Fruit fly (Drosophila melanogaster) whole organism, embryonic: ENCODE data around the gene CG4218.
A peak's percentile ranks its signal among the peaks of the same experiment; 100 is the strongest.

Experiments used
- CG10209 ChIP-seq: fragments of 200-800 bp; sonication (Bioruptor generic); optimal IDR thresholded peaks from 3 replicates; lab custom pipeline; 2017; ENCODE audit warnings: missing biosample characterization, mild to moderate bottlenecking, missing genetic modification characterization, missing genetic modification reagents
- CG1024 ChIP-seq: fragments of 200-800 bp; sonication (Bioruptor generic); IDR thresholded peaks from 2 replicates; pipeline ENCODE4 v1.3.6; 2022; ENCODE audit warnings: missing biosample characterization, missing genetic modification characterization
- CG10431 ChIP-seq: fragments of 200-800 bp; sonication (Bioruptor generic); optimal IDR thresholded peaks from 3 replicates; lab custom pipeline; 2018; ENCODE audit warnings: missing biosample characterization, mild to moderate bottlenecking, missing genetic modification characterization
- CG11085 ChIP-seq: fragments of 200-800 bp; sonication (Bioruptor generic); IDR thresholded peaks from 2 replicates; pipeline ENCODE4 v1.3.6; 2022; ENCODE audit warnings: missing biosample characterization, missing genetic modification characterization
- CG12104 ChIP-seq: fragments of 200-800 bp; sonication (Bioruptor generic); optimal IDR thresholded peaks from 3 replicates; lab custom pipeline; 2016; ENCODE audit warnings: missing biosample characterization, missing genetic modification characterization
- CG12299 ChIP-seq: fragments of 200-800 bp; sonication (Bioruptor generic); optimal IDR thresholded peaks from 2 replicates; lab custom pipeline; 2018; ENCODE audit warnings: missing biosample characterization, mild to moderate bottlenecking, missing genetic modification characterization
- CG13287 ChIP-seq: fragments of 200-800 bp; sonication (Bioruptor generic); IDR thresholded peaks from 2 replicates; pipeline ENCODE4 v1.3.6; 2022; ENCODE audit warnings: missing biosample characterization, missing genetic modification characterization; ENCODE audit not compliant: partially characterized antibody
- CG13894 ChIP-seq: fragments of 200-800 bp; sonication (Bioruptor generic); optimal IDR thresholded peaks from 3 replicates; lab custom pipeline; 2018; ENCODE audit warnings: missing biosample characterization, mild to moderate bottlenecking, missing genetic modification characterization, moderate library complexity
- CG16863 ChIP-seq: fragments of 200-800 bp; sonication (Bioruptor generic); optimal IDR thresholded peaks from 3 replicates; lab custom pipeline; 2016; ENCODE audit warnings: missing biosample characterization, missing genetic modification characterization
- CG17802 ChIP-seq: fragments of 200-800 bp; sonication (Bioruptor generic); optimal IDR thresholded peaks from 2 replicates; lab custom pipeline; 2018; ENCODE audit warnings: missing biosample characterization, mild to moderate bottlenecking, missing genetic modification characterization, moderate library complexity
- CG17829 ChIP-seq: fragments of 200-800 bp; optimal IDR thresholded peaks from 2 replicates; lab custom pipeline; 2019; ENCODE audit warnings: missing biosample characterization, mild to moderate bottlenecking, missing genetic modification characterization, moderate library complexity
- CG1832 ChIP-seq: fragments of 200-800 bp; sonication (Bioruptor generic); optimal IDR thresholded peaks from 2 replicates; lab custom pipeline; 2017; ENCODE audit warnings: missing biosample characterization, mild to moderate bottlenecking, missing genetic modification characterization, inconsistent platforms
- CG18619 ChIP-seq: fragments of 200-800 bp; sonication (Bioruptor generic); optimal IDR thresholded peaks from 3 replicates; lab custom pipeline; 2017; ENCODE audit warnings: missing biosample characterization, mild to moderate bottlenecking, missing genetic modification characterization
- CG2129 ChIP-seq: fragments of 200-800 bp; sonication (Bioruptor generic); IDR thresholded peaks from 2 replicates; pipeline ENCODE4 v1.3.6; 2022; ENCODE audit warnings: missing biosample characterization, missing genetic modification characterization; ENCODE audit not compliant: partially characterized antibody
- CG2202 ChIP-seq: fragments of 200-800 bp; sonication (Bioruptor generic); optimal IDR thresholded peaks from 2 replicates; lab custom pipeline; 2018; ENCODE audit warnings: missing biosample characterization, mild to moderate bottlenecking, missing genetic modification characterization
- CG33557 ChIP-seq: fragments of 200-800 bp; sonication (Bioruptor generic); optimal IDR thresholded peaks from 2 replicates; lab custom pipeline; 2019; ENCODE audit warnings: missing biosample characterization, mild to moderate bottlenecking, missing genetic modification characterization, moderate library complexity
- CG3847 ChIP-seq: fragments of 200-800 bp; sonication (Bioruptor generic); IDR thresholded peaks from 2 replicates; pipeline ENCODE4 v1.3.6; 2022; ENCODE audit warnings: missing biosample characterization, missing genetic modification characterization
- CG9215 ChIP-seq: fragments of 200-800 bp; sonication (Bioruptor generic); IDR thresholded peaks from 2 replicates; pipeline ENCODE4 v1.3.6; 2022; ENCODE audit warnings: missing biosample characterization, missing genetic modification characterization
- CG9797 ChIP-seq: fragments of 200-800 bp; sonication (Bioruptor generic); optimal IDR thresholded peaks from 3 replicates; lab custom pipeline; 2018; ENCODE audit warnings: missing biosample characterization, mild to moderate bottlenecking, missing genetic modification characterization
- Chrac-16 ChIP-seq: fragments of 200-800 bp; sonication (Bioruptor generic); optimal IDR thresholded peaks from 3 replicates; lab custom pipeline; 2016; ENCODE audit warnings: missing biosample characterization, missing genetic modification characterization
- D19B ChIP-seq: fragments of 200-800 bp; sonication (Bioruptor generic); optimal IDR thresholded peaks from 2 replicates; lab custom pipeline; 2017; ENCODE audit warnings: missing biosample characterization, mild to moderate bottlenecking, missing genetic modification characterization
- Dp ChIP-seq: fragments of 200-800 bp; sonication (Bioruptor generic); optimal IDR thresholded peaks from 2 replicates; lab custom pipeline; 2018; ENCODE audit warnings: missing biosample characterization, mild to moderate bottlenecking, missing genetic modification characterization, moderate library complexity
- Fer1 ChIP-seq: fragments of 200-800 bp; sonication (Bioruptor generic); optimal IDR thresholded peaks from 2 replicates; lab custom pipeline; 2017; ENCODE audit warnings: missing biosample characterization, mild to moderate bottlenecking, missing genetic modification characterization
- Hey ChIP-seq: fragments of 200-800 bp; sonication (Bioruptor generic); optimal IDR thresholded peaks from 3 replicates; lab custom pipeline; 2018; ENCODE audit warnings: missing biosample characterization, mild to moderate bottlenecking, missing genetic modification characterization
- Hmx ChIP-seq: fragments of 200-800 bp; sonication (Bioruptor generic); optimal IDR thresholded peaks from 2 replicates; lab custom pipeline; 2016; ENCODE audit warnings: missing biosample characterization, missing genetic modification characterization
- Hr39 ChIP-seq: fragments of >200 bp; optimal IDR thresholded peaks from 2 replicates; lab custom pipeline; 2017
- Nf-YB ChIP-seq: fragments of 200-800 bp; sonication (Bioruptor generic); optimal IDR thresholded peaks from 3 replicates; lab custom pipeline; 2019; ENCODE audit warnings: missing biosample characterization, mild to moderate bottlenecking, missing genetic modification characterization, moderate library complexity
- Pdp1 ChIP-seq, 2 experiments: fragments of 200-800 bp; sonication (Bioruptor generic); optimal IDR thresholded peaks; 3 replicates each; lab custom pipeline; 2016; ENCODE audit warnings: missing biosample characterization in 2 of 2, missing genetic modification characterization in 2 of 2, mild to moderate bottlenecking in 1 of 2, moderate library complexity in 1 of 2
- Sin3A ChIP-seq: fragments of >200 bp; optimal IDR thresholded peaks from 2 replicates; lab custom pipeline; 2018
- Six4 ChIP-seq: fragments of 200-800 bp; sonication (Bioruptor generic); optimal IDR thresholded peaks from 2 replicates; lab custom pipeline; 2016; ENCODE audit warnings: missing biosample characterization, missing genetic modification characterization
- Stat92E ChIP-seq, 3 experiments: fragments of >200 bp in 2 of 3; fragments of 200-800 bp in 1 of 3; sonication (Bioruptor generic) in 1 of 3; optimal IDR thresholded peaks; 2 replicates each; lab custom pipeline; 2017 to 2019; ENCODE audit warnings: missing biosample characterization in 3 of 3, missing genetic modification characterization in 3 of 3, mild to moderate bottlenecking in 1 of 3, moderate library complexity in 1 of 3
- ara ChIP-seq: fragments of 200-800 bp; sonication (Bioruptor generic); IDR thresholded peaks from 2 replicates; pipeline ENCODE4 v1.3.6; 2022; ENCODE audit warnings: missing biosample characterization, missing genetic modification characterization
- bbx ChIP-seq: fragments of 200-800 bp; sonication (Bioruptor generic); IDR thresholded peaks from 2 replicates; pipeline ENCODE4 v1.3.6; 2022; ENCODE audit warnings: missing biosample characterization, missing genetic modification characterization; ENCODE audit not compliant: partially characterized antibody
- bcd ChIP-seq: fragments of 200-800 bp; sonication (Bioruptor generic); optimal IDR thresholded peaks from 2 replicates; lab custom pipeline; 2017; ENCODE audit warnings: missing biosample characterization, mild to moderate bottlenecking, missing genetic modification characterization
- cato ChIP-seq: fragments of 200-800 bp; sonication (Bioruptor generic); optimal IDR thresholded peaks from 2 replicates; lab custom pipeline; 2016; ENCODE audit warnings: missing biosample characterization, missing genetic modification characterization, borderline replicate concordance
- chm ChIP-seq: fragments of 200-800 bp; sonication (Bioruptor generic); IDR thresholded peaks from 2 replicates; pipeline ENCODE4 v1.3.6; 2022; ENCODE audit warnings: missing biosample characterization, missing genetic modification characterization
- emc ChIP-seq: fragments of 200-800 bp; sonication (Bioruptor generic); optimal IDR thresholded peaks from 2 replicates; lab custom pipeline; 2016; ENCODE audit warnings: missing biosample characterization, missing genetic modification characterization
- grn ChIP-seq: fragments of 200-800 bp; sonication (Bioruptor generic); optimal IDR thresholded peaks from 3 replicates; lab custom pipeline; 2017; ENCODE audit warnings: missing biosample characterization, missing genetic modification characterization
- gsb-n ChIP-seq: fragments of 200-800 bp; sonication (Bioruptor generic); optimal IDR thresholded peaks from 3 replicates; lab custom pipeline; 2018; ENCODE audit warnings: missing biosample characterization, mild to moderate bottlenecking, missing genetic modification characterization
- hbn ChIP-seq: fragments of 200-800 bp; sonication (Bioruptor generic); IDR thresholded peaks from 2 replicates; pipeline ENCODE4 v1.3.6; 2022; ENCODE audit warnings: missing biosample characterization, missing genetic modification characterization; ENCODE audit not compliant: partially characterized antibody
- kah ChIP-seq: fragments of 200-800 bp; sonication (Bioruptor generic); optimal IDR thresholded peaks from 2 replicates; lab custom pipeline; 2018; ENCODE audit warnings: missing biosample characterization, mild to moderate bottlenecking, missing genetic modification characterization
- nerfin-1 ChIP-seq: fragments of 200-800 bp; sonication (Bioruptor generic); optimal IDR thresholded peaks from 3 replicates; lab custom pipeline; 2019; ENCODE audit warnings: missing biosample characterization, mild to moderate bottlenecking, missing genetic modification characterization, moderate library complexity
- nerfin-2 ChIP-seq: fragments of 200-800 bp; sonication (Bioruptor generic); IDR thresholded peaks from 2 replicates; pipeline ENCODE4 v1.3.6; 2022; ENCODE audit warnings: missing biosample characterization, missing genetic modification characterization; ENCODE audit not compliant: partially characterized antibody
- p53 ChIP-seq: fragments of 200-800 bp; sonication (Bioruptor generic); optimal IDR thresholded peaks from 2 replicates; lab custom pipeline; 2016; ENCODE audit warnings: missing biosample characterization, missing genetic modification characterization
- pb ChIP-seq: fragments of 200-800 bp; sonication (Bioruptor generic); optimal IDR thresholded peaks from 3 replicates; lab custom pipeline; 2016; ENCODE audit warnings: missing biosample characterization, missing genetic modification characterization
- salm ChIP-seq: fragments of 200-800 bp; sonication (Bioruptor generic); optimal IDR thresholded peaks from 2 replicates; lab custom pipeline; 2018; ENCODE audit warnings: missing biosample characterization, mild to moderate bottlenecking, missing genetic modification characterization
- stwl ChIP-seq: fragments of 200-800 bp; sonication (Bioruptor generic); optimal IDR thresholded peaks from 3 replicates; lab custom pipeline; 2018; ENCODE audit warnings: missing biosample characterization, mild to moderate bottlenecking, missing genetic modification characterization, moderate library complexity
- unpg ChIP-seq: fragments of 200-800 bp; sonication (Bioruptor generic); optimal IDR thresholded peaks from 3 replicates; lab custom pipeline; 2018; ENCODE audit warnings: missing biosample characterization, mild to moderate bottlenecking, missing genetic modification characterization, moderate library complexity

Gene CG4218

dm6 chr2L:14502578-14503426 is 46.1 kb downstream of the CG4218 start (continued):
- TF ChIP-seq CG1832 (GFP tag; lab: Kevin White, UChicago), result no peak
- TF ChIP-seq Chrac-16, result peak; percentile 92
- no peak; the same call in 1 of the 2 replicates for TF ChIP-seq CG13287 (GFP tag; lab: Robert Waterston, UW)
- TF ChIP-seq Sin3A (lab: Kevin White, UChicago), result no peak
- peak; percentile 62 for TF ChIP-seq CG13894 (tag; lab: Kevin White, UChicago)
- peak; percentile 69 for TF ChIP-seq D19B
- peak; percentile 90 for TF ChIP-seq bcd (GFP tag; lab: Kevin White, UChicago)
- TF ChIP-seq Hey (tag; lab: Kevin White, UChicago), result peak; percentile 51
- peak; percentile 53 for TF ChIP-seq grn (GFP tag; lab: Kevin White, UChicago)
- TF ChIP-seq nerfin-2 (GFP tag; lab: Robert Waterston, UW), result no peak
- peak; percentile 88 for TF ChIP-seq CG10209 (GFP tag; lab: Kevin White, UChicago)
- peak; percentile 88 for TF ChIP-seq pb (GFP tag; lab: Kevin White, UChicago)
- peak; percentile 79 for TF ChIP-seq CG9215 (GFP tag; lab: Robert Waterston, UW)
- TF ChIP-seq CG12104, result peak; percentile 80
- TF ChIP-seq Fer1 (GFP tag; lab: Kevin White, UChicago), result peak; percentile 94
- TF ChIP-seq chm, result peak; percentile 94
- peak; percentile 86 for TF ChIP-seq CG11085
- peak; percentile 89 for TF ChIP-seq CG18619 (GFP tag; lab: Kevin White, UChicago)
- peak; percentile 90 for TF ChIP-seq salm (tag; lab: Kevin White, UChicago)
- TF ChIP-seq kah (GFP tag; lab: Kevin White, UChicago), result peak; percentile 80
- peak; percentile 85 for TF ChIP-seq cato (GFP tag; lab: Kevin White, UChicago)
- peak; percentile 91 for TF ChIP-seq CG16863 (GFP tag; lab: Kevin White, UChicago)
- peak; percentile 87 for TF ChIP-seq gsb-n (tag; lab: Kevin White, UChicago)
- peak; percentile 84 for TF ChIP-seq CG3847 (GFP tag; lab: Robert Waterston, UW)
- peak; percentile 78 for TF ChIP-seq CG12299 (tag; lab: Kevin White, UChicago)
- peak; percentile 82 for TF ChIP-seq CG17802 (tag; lab: Kevin White, UChicago)
- TF ChIP-seq Nf-YB (GFP tag; lab: Kevin White, UChicago), result peak; percentile 66
- TF ChIP-seq CG2129 (GFP tag; lab: Robert Waterston, UW), result no peak
- TF ChIP-seq Pdp1 (GFP tag; optimal IDR thresholded peaks at IDR 0.05; lab: Kevin White, UChicago), result peak; percentile 92 to 93
- TF ChIP-seq stwl (tag; lab: Kevin White, UChicago), result peak; percentile 12
- TF ChIP-seq p53 (GFP tag; lab: Kevin White, UChicago), result peak; percentile 87
- peak; percentile 89 for TF ChIP-seq ara (GFP tag; lab: Robert Waterston, UW)
- no peak for TF ChIP-seq Dp
- peak; percentile 91 for TF ChIP-seq Six4 (GFP tag; lab: Kevin White, UChicago)
- peak; percentile 79 for TF ChIP-seq CG2202
- TF ChIP-seq Hmx (GFP tag; lab: Kevin White, UChicago), result peak; percentile 42
- peak; percentile 5 for TF ChIP-seq CG9797 (GFP tag; lab: Kevin White, UChicago)
- peak; percentile 86 for TF ChIP-seq nerfin-1 (tag; lab: Kevin White, UChicago)
- peak; percentile 25 for TF ChIP-seq CG33557 (GFP tag; lab: Kevin White, UChicago)
- peak; percentile 86; the same call in 1 of the 2 replicates for TF ChIP-seq CG1024 (GFP tag; lab: Robert Waterston, UW)
- TF ChIP-seq hbn (GFP tag; lab: Robert Waterston, UW), result no peak
- no peak for TF ChIP-seq bbx (GFP tag; lab: Robert Waterston, UW)
- peak; percentile 85 for TF ChIP-seq emc
- no peak for TF ChIP-seq Stat92E (GFP tag; optimal IDR thresholded peaks at IDR 0.05; lab: Kevin White, UChicago)
- TF ChIP-seq Hr39 (lab: Kevin White, UChicago), result no peak
- no peak for TF ChIP-seq CG10431 (GFP tag; lab: Kevin White, UChicago)
- TF ChIP-seq CG17829, result peak; percentile 90
- TF ChIP-seq unpg (GFP tag; lab: Kevin White, UChicago), result peak; percentile 95
